Fruit fly (Drosophila melanogaster) whole organism, adult: Measurements from ENCODE around the gene CG9806.
A peak's percentile ranks its signal among the peaks of the same experiment; 100 is the strongest.

Experiments used
- CG12768 ChIP-seq: fragments of 200-800 bp; sonication (Bioruptor generic); optimal IDR thresholded peaks from 2 replicates; lab custom pipeline; 2017; ENCODE audit warnings: missing biosample characterization, missing genetic modification characterization, mild to moderate bottlenecking, moderate library complexity, missing genetic modification reagents
- CG14711 ChIP-seq: fragments of 200-800 bp; sonication (Bioruptor generic); optimal IDR thresholded peaks from 2 replicates; lab custom pipeline; 2018; ENCODE audit warnings: missing biosample characterization, mild to moderate bottlenecking, missing genetic modification characterization, moderate library complexity
- CG33017 ChIP-seq: fragments of 200-800 bp; sonication (Bioruptor generic); optimal IDR thresholded peaks from 2 replicates; lab custom pipeline; 2018; ENCODE audit warnings: missing biosample characterization, mild to moderate bottlenecking, missing genetic modification characterization, moderate library complexity
- CG5204 ChIP-seq: fragments of 200-800 bp; sonication (Bioruptor generic); optimal IDR thresholded peaks from 2 replicates; lab custom pipeline; 2016; ENCODE audit warnings: missing biosample characterization, missing genetic modification characterization
- Hr96 ChIP-seq: fragments of 200-800 bp; sonication (Bioruptor generic); optimal IDR thresholded peaks from 2 replicates; lab custom pipeline; 2016; ENCODE audit warnings: missing biosample characterization, missing genetic modification characterization
- Mnt ChIP-seq: fragments of 200-800 bp; sonication (Bioruptor generic); optimal IDR thresholded peaks from 2 replicates; lab custom pipeline; 2016; ENCODE audit warnings: missing biosample characterization, mild to moderate bottlenecking, missing genetic modification characterization
- bab1 ChIP-seq: fragments of 200-800 bp; sonication (Bioruptor generic); optimal IDR thresholded peaks from 3 replicates; lab custom pipeline; 2019; ENCODE audit warnings: missing biosample characterization, mild to moderate bottlenecking, missing genetic modification characterization, moderate library complexity
- cnc ChIP-seq, 2 experiments: fragments of >200 bp; optimal IDR thresholded peaks; 2 replicates each; lab custom pipeline; 2017
- kay ChIP-seq: fragments of 200-800 bp; sonication (Bioruptor generic); peaks from one replicate; lab custom pipeline; 2016; ENCODE audit warnings: missing biosample characterization, missing genetic modification characterization, borderline replicate concordance
- pad ChIP-seq: fragments of 200-800 bp; sonication (Bioruptor generic); optimal IDR thresholded peaks from 3 replicates; lab custom pipeline; 2017; ENCODE audit warnings: missing biosample characterization, missing genetic modification characterization, mild to moderate bottlenecking, moderate library complexity, missing genetic modification reagents
- tj ChIP-seq: fragments of 200-800 bp; sonication (Bioruptor generic); optimal IDR thresholded peaks from 3 replicates; lab custom pipeline; 2017; ENCODE audit warnings: missing biosample characterization, mild to moderate bottlenecking, missing genetic modification characterization, moderate library complexity

DNA sequence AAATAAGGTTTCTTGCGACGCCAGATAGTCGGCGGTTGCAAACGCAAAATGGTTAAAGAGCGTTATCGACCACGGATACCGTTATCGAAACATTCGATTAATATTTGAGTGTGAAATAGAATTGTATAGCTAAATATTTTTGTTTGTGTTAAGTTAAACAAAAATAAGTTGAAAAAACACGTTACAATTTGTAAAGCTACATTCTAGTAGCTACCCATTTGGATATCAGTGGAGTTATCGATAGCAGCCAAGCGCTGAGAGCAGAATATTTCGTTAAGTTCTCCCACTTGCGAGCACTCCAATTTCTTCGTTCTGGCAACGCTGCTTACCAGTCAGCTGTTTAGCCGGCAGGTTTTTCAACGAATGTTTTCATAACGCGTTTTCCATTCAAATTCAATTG lies 31.1 kb downstream of the CG9806 start, which contains the start of the genes Hmr and CG2124:
- TF ChIP-seq Hr96 (no peak), tj (GFP tag; lab: Kevin White, UChicago) (no peak), CG12768 (GFP tag; lab: Kevin White, UChicago) (no peak), cnc (optimal IDR thresholded peaks at IDR 0.05; lab: Kevin White, UChicago) (no peak), bab1 (GFP tag; lab: Kevin White, UChicago) (peak; percentile 48), CG14711 (peak; percentile 8), kay (GFP tag; lab: Kevin White, UChicago) (no peak), CG33017 (no peak), CG5204 (GFP tag; lab: Kevin White, UChicago) (no peak), pad (GFP tag; lab: Kevin White, UChicago) (no peak), Mnt (GFP tag; lab: Kevin White, UChicago) (no peak)
